Worm (Caenorhabditis elegans) whole organism, L1 larva: ENCODE data around the gene mks-5.

ENCODE experiments used
- aha-1 ChIP-seq: fragments of 150-350 bp; optimal IDR thresholded peaks from 2 replicates; lab custom pipeline; 2014; ENCODE audit warnings: missing biosample characterization, missing genetic modification characterization
- aly-2 ChIP-seq: fragments of 150-350 bp; optimal IDR thresholded peaks from 2 replicates; lab custom pipeline; 2014; ENCODE audit warnings: missing biosample characterization, missing genetic modification characterization
- blmp-1 ChIP-seq: fragments of 150-350 bp; optimal IDR thresholded peaks from 2 replicates; lab custom pipeline; 2014; ENCODE audit warnings: missing biosample characterization, missing genetic modification characterization
- ceh-88 ChIP-seq: fragments of 200-800 bp; sonication (Bioruptor generic); IDR thresholded peaks from 2 replicates; pipeline ENCODE4 v1.3.6; 2022; ENCODE audit warnings: missing genetic modification characterization, missing compliant biosample characterization
- ceh-90 ChIP-seq: sonication (generic microtip); optimal IDR thresholded peaks from 2 replicates; lab custom pipeline; 2016; ENCODE audit warnings: missing genetic modification characterization, missing compliant biosample characterization
- ces-1 ChIP-seq: fragments of 150-350 bp; optimal IDR thresholded peaks from 2 replicates; lab custom pipeline; 2014; ENCODE audit warnings: missing biosample characterization, missing genetic modification reagents, missing genetic modification characterization
- dsc-1 ChIP-seq: sonication (generic microtip); optimal IDR thresholded peaks from 2 replicates; lab custom pipeline; 2016; ENCODE audit warnings: mild to moderate bottlenecking, missing genetic modification characterization, missing compliant biosample characterization
- efl-1 ChIP-seq, 4 experiments: fragments of 150-350 bp; optimal IDR thresholded peaks in 3 of 4; peaks in 1 of 4; 1 replicate in 1 of 4; 2 replicates in 3 of 4; lab custom pipeline; 2014; ENCODE audit warnings: missing biosample characterization in 2 of 4, missing genetic modification characterization in 2 of 4, missing genetic modification reagents in 2 of 4
- efl-3 ChIP-seq: fragments of 200-800 bp; sonication (Bioruptor generic); optimal IDR thresholded peaks from 2 replicates; lab custom pipeline; 2018; ENCODE audit warnings: mild to moderate bottlenecking, missing genetic modification characterization, missing compliant biosample characterization
- egl-27 ChIP-seq, 2 experiments: fragments of 150-350 bp in 1 of 2; sonication (generic microtip); optimal IDR thresholded peaks; 3 replicates each; lab custom pipeline; 2017 to 2018; ENCODE audit warnings: missing biosample characterization in 2 of 2, missing genetic modification characterization in 2 of 2, missing genetic modification reagents in 2 of 2
- elt-3 ChIP-seq, 6 experiments: fragments of 150-350 bp in 1 of 6; sonication (generic microtip); optimal IDR thresholded peaks; 2 replicates each; lab custom pipeline; 2017 to 2018; ENCODE audit warnings: missing biosample characterization in 6 of 6, missing genetic modification characterization in 6 of 6, inconsistent platforms in 1 of 6
- fkh-10 ChIP-seq: sonication (generic microtip); optimal IDR thresholded peaks from 2 replicates; lab custom pipeline; 2017; ENCODE audit warnings: missing biosample characterization, missing genetic modification reagents, missing genetic modification characterization
- fkh-4 ChIP-seq: sonication (generic microtip); optimal IDR thresholded peaks from 2 replicates; lab custom pipeline; 2016; ENCODE audit warnings: missing compliant biosample characterization, missing genetic modification characterization, borderline replicate concordance
- fkh-8 ChIP-seq: sonication (generic microtip); optimal IDR thresholded peaks from 2 replicates; lab custom pipeline; 2016; ENCODE audit warnings: mild to moderate bottlenecking, missing genetic modification characterization, missing compliant biosample characterization
- irx-1 ChIP-seq: sonication (generic microtip); optimal IDR thresholded peaks from 2 replicates; lab custom pipeline; 2016; ENCODE audit warnings: missing genetic modification characterization, missing compliant biosample characterization
- isw-1 ChIP-seq: fragments of 200-800 bp; sonication (Bioruptor generic); IDR thresholded peaks from 2 replicates; pipeline ENCODE4 v1.3.6; 2022; ENCODE audit warnings: missing genetic modification characterization, missing compliant biosample characterization
- lin-13 ChIP-seq: fragments of 150-350 bp; optimal IDR thresholded peaks from 2 replicates; lab custom pipeline; 2014; ENCODE audit warnings: missing biosample characterization, missing genetic modification reagents, missing genetic modification characterization
- lin-14 ChIP-seq: fragments of 200-800 bp; sonication (Bioruptor generic); optimal IDR thresholded peaks from 2 replicates; lab custom pipeline; 2018; ENCODE audit warnings: mild to moderate bottlenecking, missing genetic modification characterization, moderate library complexity, missing compliant biosample characterization
- lin-15B ChIP-seq: fragments of 150-350 bp; sonication (generic microtip); optimal IDR thresholded peaks from 3 replicates; lab custom pipeline; 2014; ENCODE audit warnings: missing biosample characterization, missing genetic modification characterization
- lin-35 ChIP-seq, 2 experiments: fragments of 150-350 bp; optimal IDR thresholded peaks; 2 replicates each; lab custom pipeline; 2014; ENCODE audit warnings: missing biosample characterization in 2 of 2, missing genetic modification characterization in 2 of 2, missing genetic modification reagents in 2 of 2
- lin-39 ChIP-seq: fragments of 150-350 bp; optimal IDR thresholded peaks from 2 replicates; lab custom pipeline; 2014; ENCODE audit warnings: missing biosample characterization, missing genetic modification reagents, missing genetic modification characterization
- lir-3 ChIP-seq: sonication (generic microtip); optimal IDR thresholded peaks from 2 replicates; lab custom pipeline; 2016; ENCODE audit warnings: mild to moderate bottlenecking, missing genetic modification characterization, moderate library complexity, missing compliant biosample characterization; ENCODE audit not compliant: poor library complexity
- lsy-2 ChIP-seq, 2 experiments: fragments of 150-350 bp; optimal IDR thresholded peaks; 2 replicates each; lab custom pipeline; 2014; ENCODE audit warnings: missing biosample characterization in 2 of 2, missing genetic modification characterization in 2 of 2
- mep-1 ChIP-seq: fragments of 150-350 bp; optimal IDR thresholded peaks from 2 replicates; lab custom pipeline; 2014; ENCODE audit warnings: missing biosample characterization, missing genetic modification characterization
- nhr-20 ChIP-seq: sonication (generic microtip); optimal IDR thresholded peaks from 2 replicates; lab custom pipeline; 2016; ENCODE audit warnings: mild to moderate bottlenecking, missing genetic modification characterization, missing compliant biosample characterization
- nhr-28 ChIP-seq: fragments of 150-350 bp; optimal IDR thresholded peaks from 2 replicates; lab custom pipeline; 2014; ENCODE audit warnings: missing biosample characterization, missing genetic modification characterization
- nhr-71 ChIP-seq: sonication (generic microtip); optimal IDR thresholded peaks from 2 replicates; lab custom pipeline; 2016; ENCODE audit warnings: mild to moderate bottlenecking, missing genetic modification characterization, moderate library complexity, missing compliant biosample characterization
- nhr-84 ChIP-seq: sonication (generic microtip); optimal IDR thresholded peaks from 2 replicates; lab custom pipeline; 2017; ENCODE audit warnings: missing biosample characterization, missing genetic modification characterization
- nhr-85 ChIP-seq: sonication (generic microtip); peaks from one replicate; lab custom pipeline; 2016; ENCODE audit warnings: missing genetic modification characterization, inconsistent platforms, missing compliant biosample characterization
- nhr-90 ChIP-seq: sonication (generic microtip); optimal IDR thresholded peaks from 2 replicates; lab custom pipeline; 2016; ENCODE audit warnings: mild to moderate bottlenecking, missing genetic modification characterization, missing compliant biosample characterization; ENCODE audit not compliant: poor library complexity
- pax-3 ChIP-seq: fragments of 200-800 bp; sonication (Bioruptor generic); optimal IDR thresholded peaks from 2 replicates; lab custom pipeline; 2018; ENCODE audit warnings: mild to moderate bottlenecking, missing genetic modification characterization, moderate library complexity, missing compliant biosample characterization
- snpc-4 ChIP-seq: fragments of 150-350 bp; optimal IDR thresholded peaks from 2 replicates; lab custom pipeline; 2014; ENCODE audit warnings: missing biosample characterization, missing genetic modification characterization
- swsn-7 ChIP-seq: sonication (generic microtip); optimal IDR thresholded peaks from 2 replicates; lab custom pipeline; 2016; ENCODE audit warnings: missing genetic modification characterization, missing compliant biosample characterization
- tbx-2 ChIP-seq: sonication (generic microtip); optimal IDR thresholded peaks from 2 replicates; lab custom pipeline; 2016; ENCODE audit warnings: missing genetic modification characterization, missing compliant biosample characterization
- tlp-1 ChIP-seq: fragments of 150-350 bp; optimal IDR thresholded peaks from 2 replicates; lab custom pipeline; 2014; ENCODE audit warnings: missing biosample characterization, missing genetic modification characterization
- unc-30 ChIP-seq: sonication (generic microtip); optimal IDR thresholded peaks from 2 replicates; lab custom pipeline; 2017; ENCODE audit warnings: missing biosample characterization, missing genetic modification characterization
- unc-86 ChIP-seq: sonication (generic microtip); optimal IDR thresholded peaks from 2 replicates; lab custom pipeline; 2016; ENCODE audit warnings: missing genetic modification characterization, missing compliant biosample characterization
- vab-15 ChIP-seq: sonication (generic microtip); optimal IDR thresholded peaks from 2 replicates; lab custom pipeline; 2017; ENCODE audit warnings: missing genotype, mild to moderate bottlenecking, missing genetic modification characterization, missing compliant biosample characterization
- zag-1 ChIP-seq: fragments of 150-350 bp; optimal IDR thresholded peaks from 2 replicates; lab custom pipeline; 2014; ENCODE audit warnings: missing biosample characterization, missing genetic modification characterization
- zip-4 ChIP-seq: fragments of 200-800 bp; sonication (Bioruptor generic); optimal IDR thresholded peaks from 2 replicates; lab custom pipeline; 2018; ENCODE audit warnings: mild to moderate bottlenecking, missing genetic modification characterization, moderate library complexity, missing compliant biosample characterization

The mks-5 gene

DNA sequence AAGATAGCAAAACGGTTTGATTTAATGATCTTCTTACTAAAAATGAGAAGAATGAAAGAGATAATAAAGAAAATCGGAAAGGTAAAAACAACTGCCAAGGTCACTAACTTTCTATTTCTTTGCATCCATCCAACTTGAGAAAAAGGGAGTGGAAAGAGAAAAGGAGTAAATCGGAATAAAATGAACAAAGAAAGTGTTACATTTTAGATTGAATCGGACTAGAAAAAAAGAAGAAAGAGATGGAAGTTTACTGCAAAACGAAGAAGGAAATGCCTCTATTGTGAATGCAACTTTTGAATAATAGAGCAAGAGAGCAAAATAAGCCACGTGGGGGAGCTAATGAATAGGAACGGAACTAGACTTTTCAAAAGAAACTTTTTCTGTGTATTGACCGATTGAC is 14.0 kb upstream of the mks-5 start:
- TF ChIP-seq elt-3 (tag; optimal IDR thresholded peaks at IDR 0.05; lab: Kevin White, UChicago) (peak in 2 of 6 experiments; percentile 17 to 26), ces-1 (GFP tag; lab: Kevin White, UChicago) (no peak), lsy-2 (tag; optimal IDR thresholded peaks at IDR 0.05; lab: Kevin White, UChicago) (peak in 1 of 2 experiments; percentile 8), lin-14 (GFP tag; lab: Kevin White, UChicago) (peak; percentile 70), fkh-10 (peak; percentile 73), unc-30 (tag; lab: Kevin White, UChicago) (no peak), nhr-85 (tag; lab: Kevin White, UChicago) (peak; percentile 47), irx-1 (peak; percentile 6), nhr-20 (tag; lab: Kevin White, UChicago) (peak; percentile 17), blmp-1 (tag; lab: Kevin White, UChicago) (peak; percentile 97)

DNA sequence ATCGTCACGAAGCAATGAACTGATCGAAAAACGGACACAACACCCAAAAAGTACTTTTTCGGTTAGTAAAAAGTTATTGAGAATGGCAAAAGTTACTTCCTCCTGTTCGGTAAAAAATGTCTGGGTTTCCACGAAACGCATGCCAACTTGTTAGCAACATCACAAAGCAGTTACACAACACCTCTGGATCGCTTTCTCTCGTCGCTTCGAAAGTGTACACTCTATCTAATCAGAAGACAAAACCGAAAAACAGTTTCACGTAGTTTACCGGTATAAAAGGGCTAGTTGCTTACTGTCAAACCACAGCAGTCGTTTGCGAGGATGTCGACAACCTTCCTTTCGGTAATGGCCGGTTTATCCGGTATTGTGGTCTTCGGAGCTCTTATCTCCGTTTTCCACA is 13.1 kb upstream of the mks-5 start, which contains the start of gene col-80:
col-80 (plus strand) TSS at position 301 of the 400 bp plus-strand sequence.
- TF ChIP-seq efl-1 (optimal IDR thresholded peaks at IDR 0.05; lab: Kevin White, UChicago) = no peak
- TF ChIP-seq efl-1 (GFP tag; optimal IDR thresholded peaks at IDR 0.05 in 1 of 2; lab: Kevin White, UChicago) = peak in 1 of 2 experiments; percentile 69
- no peak for TF ChIP-seq vab-15 (tag; lab: Kevin White, UChicago)
- no peak for TF ChIP-seq isw-1
- TF ChIP-seq lin-39 (tag; lab: Kevin White, UChicago) = no peak
- no peak for TF ChIP-seq nhr-84
- no peak for TF ChIP-seq pax-3 (tag; lab: Kevin White, UChicago)

DNA sequence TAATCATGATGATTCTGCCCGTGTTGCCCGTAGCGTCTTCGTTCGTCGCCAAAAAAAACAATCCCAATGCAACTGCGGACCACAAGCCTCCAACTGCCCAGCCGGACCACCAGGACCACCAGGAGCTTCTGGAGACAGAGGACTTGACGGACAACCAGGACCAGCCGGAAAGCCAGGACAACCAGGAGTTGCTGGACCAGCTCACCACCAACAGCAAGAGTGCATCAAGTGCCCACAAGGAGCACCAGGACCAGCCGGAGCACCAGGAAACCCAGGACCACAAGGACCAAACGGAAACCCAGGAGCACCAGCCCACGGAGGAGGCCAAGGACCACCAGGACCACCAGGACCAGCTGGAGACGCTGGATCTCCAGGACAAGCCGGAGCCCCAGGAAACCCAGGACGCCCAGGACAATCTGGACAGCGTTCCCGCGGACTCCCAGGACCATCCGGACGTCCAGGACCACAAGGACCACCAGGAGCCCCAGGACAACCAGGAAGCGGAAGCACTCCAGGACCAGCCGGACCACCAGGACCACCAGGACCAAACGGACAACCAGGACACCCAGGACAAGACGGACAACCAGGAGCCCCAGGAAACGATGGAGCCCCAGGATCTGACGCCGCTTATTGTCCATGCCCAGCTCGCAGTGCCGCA is 12.5 kb upstream of the mks-5 start:
- TF ChIP-seq swsn-7 (tag; lab: Kevin White, UChicago) = no peak
- TF ChIP-seq, all 84 proteins: peak for 0

DNA sequence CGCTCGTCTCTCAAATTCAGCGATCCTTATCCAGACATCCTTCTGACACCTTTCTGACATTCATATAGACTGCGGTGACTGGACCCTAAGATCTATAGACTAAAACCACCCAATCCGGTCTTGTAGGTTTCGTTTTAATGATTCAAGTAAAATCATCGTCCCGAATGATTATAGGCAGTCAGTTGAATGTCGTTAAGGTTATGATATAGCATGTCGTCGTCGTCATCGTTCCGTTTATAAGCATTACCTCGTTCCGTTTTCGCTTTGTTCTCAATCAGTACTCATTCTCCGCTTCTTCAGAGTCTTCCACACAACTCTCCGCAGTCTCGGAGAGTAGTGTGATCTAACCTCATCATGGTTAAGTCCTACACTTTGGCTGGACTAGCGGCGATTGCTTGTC is 11.4 kb upstream of the mks-5 start, which contains the start of gene bli-1:
bli-1 (plus strand) TSS at position 301 of the 400 bp plus-strand sequence.
- TF ChIP-seq mep-1 (tag; lab: Kevin White, UChicago) (no peak), egl-27 (tag; optimal IDR thresholded peaks at IDR 0.05; lab: Kevin White, UChicago) (no peak), elt-3 (tag; optimal IDR thresholded peaks at IDR 0.05; lab: Kevin White, UChicago) (no peak), nhr-28 (no peak), unc-30 (tag; lab: Kevin White, UChicago) (no peak), nhr-85 (tag; lab: Kevin White, UChicago) (no peak), blmp-1 (tag; lab: Kevin White, UChicago) (no peak), lin-13 (no peak), efl-1 (optimal IDR thresholded peaks at IDR 0.05; lab: Kevin White, UChicago) (no peak), efl-1 (GFP tag; optimal IDR thresholded peaks at IDR 0.05 in 1 of 2; lab: Kevin White, UChicago) (no peak), lin-15B (no peak), snpc-4 (no peak), swsn-7 (tag; lab: Kevin White, UChicago) (no peak), nhr-84 (no peak), nhr-90 (tag; lab: Kevin White, UChicago) (no peak), zag-1 (no peak), unc-86 (tag; lab: Kevin White, UChicago) (no peak), aly-2 (tag; lab: Kevin White, UChicago) (no peak), tbx-2 (tag; lab: Kevin White, UChicago) (no peak), aha-1 (tag; lab: Kevin White, UChicago) (no peak), efl-3 (GFP tag; lab: Kevin White, UChicago) (no peak)
- TF ChIP-seq, all 84 proteins: peak for 0

ce11 chrII:10714262-10714933 is 5.6 kb upstream of the mks-5 start, which contains the start of the genes dph-2 and C09G5.7:
TSS of gene dph-2 (minus strand) at chrII:10714297.
TSS of gene C09G5.7 (plus strand) at chrII:10714883.
- TF ChIP-seq egl-27 (tag; optimal IDR thresholded peaks at IDR 0.05; lab: Kevin White, UChicago) (no peak), ceh-88 (GFP tag; lab: Robert Waterston, UW) (no peak), nhr-85 (tag; lab: Kevin White, UChicago) (peak; percentile 64), tlp-1 (tag; lab: Kevin White, UChicago) (no peak), zag-1 (no peak), zip-4 (GFP tag; lab: Kevin White, UChicago) (no peak), nhr-90 (tag; lab: Kevin White, UChicago) (peak; percentile 35), fkh-8 (tag; lab: Kevin White, UChicago) (no peak), lin-35 (GFP tag; optimal IDR thresholded peaks at IDR 0.05; lab: Kevin White, UChicago) (peak; percentile 87 to 93), lir-3 (peak; percentile 69), aly-2 (tag; lab: Kevin White, UChicago) (no peak), efl-1 (optimal IDR thresholded peaks at IDR 0.05; lab: Kevin White, UChicago) (peak; percentile 74 to 90), efl-1 (GFP tag; optimal IDR thresholded peaks at IDR 0.05 in 1 of 2; lab: Kevin White, UChicago) (peak; percentile 89 to 99), dsc-1 (tag; lab: Kevin White, UChicago) (peak; percentile 7), fkh-4 (tag; lab: Kevin White, UChicago) (peak; percentile 10), lsy-2 (tag; optimal IDR thresholded peaks at IDR 0.05; lab: Kevin White, UChicago) (peak; percentile 23 to 63), nhr-71 (tag; lab: Kevin White, UChicago) (peak; percentile 62), lin-14 (GFP tag; lab: Kevin White, UChicago) (peak; percentile 9), ceh-90 (tag; lab: Kevin White, UChicago) (peak; percentile 70)
